Fruit fly (Drosophila melanogaster): ENCODE data around the gene CG14377.
A peak's percentile ranks its signal among the peaks of the same experiment; 100 is the strongest.

CG14377 gene

DNA sequence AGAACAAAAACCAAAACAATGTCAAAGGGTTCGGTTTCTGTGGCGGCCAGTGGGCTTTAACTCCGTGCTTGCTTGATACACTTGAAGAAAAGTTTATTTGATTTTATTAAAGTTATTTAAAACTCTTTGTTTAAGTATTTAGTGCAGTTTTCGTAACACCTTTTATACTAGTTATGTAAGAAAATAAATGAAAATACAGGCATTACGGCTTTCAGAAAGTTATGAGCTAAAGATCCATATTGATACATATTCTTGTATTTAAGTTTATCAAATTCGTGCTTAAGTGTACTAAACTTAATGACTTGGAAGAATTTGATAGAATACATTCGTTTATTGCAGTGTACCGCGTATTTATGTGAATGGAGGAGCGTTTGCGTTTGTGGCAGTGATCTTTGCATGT lies 48.9 kb downstream of the CG14377 start (continued):
- TF ChIP-seq fru (optimal IDR thresholded peaks at IDR 0.05) (no peak), Sin3A (optimal IDR thresholded peaks at IDR 0.05) (no peak), CG12104 (GFP tag; optimal IDR thresholded peaks at IDR 0.05) (no peak), insv (GFP tag; optimal IDR thresholded peaks at IDR 0.05) (no peak), croc (GFP tag; conservative IDR thresholded peaks at IDR 0.05) (no peak; the same call in 2 of the 3 replicates), Mad (GFP tag; optimal IDR thresholded peaks at IDR 0.05) (no peak), nau (GFP tag; optimal IDR thresholded peaks at IDR 0.05) (no peak), CG18764 (GFP tag; optimal IDR thresholded peaks at IDR 0.05) (peak; percentile 5), CG11093 (GFP tag; IDR thresholded peaks at IDR 0.05) (no peak), esg (GFP tag; conservative IDR thresholded peaks at IDR 0.05) (no peak; the same call in 1 of the 2 replicates), gsb (GFP tag; IDR thresholded peaks at IDR 0.05) (no peak), zen2 (GFP tag; IDR thresholded peaks at IDR 0.05; ENCODE audit: partially characterized antibody) (no peak), zfh2 (GFP tag; optimal IDR thresholded peaks at IDR 0.05) (no peak), Usf (GFP tag; optimal IDR thresholded peaks at IDR 0.05) (peak; percentile 17), slp2 (GFP tag; optimal IDR thresholded peaks at IDR 0.05) (no peak), CG13296 (GFP tag; optimal IDR thresholded peaks at IDR 0.05) (peak; percentile 13), CG6254 (GFP tag; optimal IDR thresholded peaks at IDR 0.05) (peak; percentile 18), Nf-YA (GFP tag; IDR thresholded peaks at IDR 0.05) (no peak), stwl (tag; optimal IDR thresholded peaks at IDR 0.05) (no peak), p53 (GFP tag; optimal IDR thresholded peaks at IDR 0.05) (no peak), CG8388 (GFP tag; optimal IDR thresholded peaks at IDR 0.05) (peak; percentile 40), Six4 (GFP tag; optimal IDR thresholded peaks at IDR 0.05) (peak; percentile 6), chn (GFP tag; optimal IDR thresholded peaks at IDR 0.05) (no peak), da (GFP tag; optimal IDR thresholded peaks at IDR 0.05) (no peak), Xrp1 (GFP tag; IDR thresholded peaks at IDR 0.05) (peak; percentile 60), Ravus (GFP tag; IDR thresholded peaks at IDR 0.05) (no peak), CG16813 (GFP tag; IDR thresholded peaks at IDR 0.05; ENCODE audit: partially characterized antibody) (no peak), NK7.1 (GFP tag; optimal IDR thresholded peaks at IDR 0.05) (no peak), CG4404 (GFP tag; IDR thresholded peaks at IDR 0.05) (no peak), ato (GFP tag; IDR thresholded peaks at IDR 0.05; ENCODE audit: partially characterized antibody) (no peak), aop (GFP tag; IDR thresholded peaks at IDR 0.05) (no peak), CG15011 (GFP tag; optimal IDR thresholded peaks at IDR 0.05) (no peak), bsh (GFP tag; optimal IDR thresholded peaks at IDR 0.05) (peak in 1 of 2 experiments; percentile 69), CG15269 (tag; optimal IDR thresholded peaks at IDR 0.05) (peak; percentile 66), CoRest (tag; optimal IDR thresholded peaks at IDR 0.05) (peak; percentile 78), Hand (GFP tag; optimal IDR thresholded peaks at IDR 0.05) (no peak), Tbp (GFP tag; optimal IDR thresholded peaks at IDR 0.05) (no peak), sisA (GFP tag; IDR thresholded peaks at IDR 0.05) (no peak), CG17359 (tag; optimal IDR thresholded peaks at IDR 0.05) (peak; percentile 33), zf30C (GFP tag; optimal IDR thresholded peaks at IDR 0.05) (no peak), Fer3 (tag; optimal IDR thresholded peaks at IDR 0.05) (peak; percentile 42), Hey (tag; optimal IDR thresholded peaks at IDR 0.05) (no peak), Hmr (GFP tag; optimal IDR thresholded peaks at IDR 0.05) (no peak), CG3163 (GFP tag; optimal IDR thresholded peaks at IDR 0.05) (no peak), CG17612 (GFP tag; IDR thresholded peaks at IDR 0.05) (no peak), tx (GFP tag; optimal IDR thresholded peaks at IDR 0.05) (no peak), Myb (GFP tag; optimal IDR thresholded peaks at IDR 0.05) (no peak), repo (GFP tag; optimal IDR thresholded peaks at IDR 0.05) (no peak), her (GFP tag; optimal IDR thresholded peaks at IDR 0.05) (no peak), YL-1 (GFP tag; optimal IDR thresholded peaks at IDR 0.05) (no peak), Rfx (GFP tag; IDR thresholded peaks at IDR 0.05) (peak; percentile 54), CG17802 (tag; optimal IDR thresholded peaks at IDR 0.05) (no peak), CG15073 (GFP tag; optimal IDR thresholded peaks at IDR 0.05) (no peak)
